Worm (Caenorhabditis elegans) whole organism, mixed stage, embryonic: ENCODE data around the gene str-263.

ENCODE experiments used
- M03D4.4 ChIP-seq: sonication (generic microtip); optimal IDR thresholded peaks from 2 replicates; lab custom pipeline; 2017; ENCODE audit warnings: mild to moderate bottlenecking, missing genetic modification characterization, missing compliant biosample characterization
- bed-3 ChIP-seq: fragments of 200-800 bp; sonication (Bioruptor generic); optimal IDR thresholded peaks from 3 replicates; lab custom pipeline; 2018; ENCODE audit warnings: mild to moderate bottlenecking, missing genetic modification characterization, moderate library complexity, missing compliant biosample characterization
- blmp-1 ChIP-seq: fragments of 150-350 bp; optimal IDR thresholded peaks from 2 replicates; lab custom pipeline; 2014; ENCODE audit warnings: missing biosample characterization, missing genetic modification characterization
- ceh-39 ChIP-seq: fragments of 150-350 bp; optimal IDR thresholded peaks from 2 replicates; lab custom pipeline; 2014; ENCODE audit warnings: missing biosample characterization, missing genetic modification characterization
- ceh-43 ChIP-seq: fragments of 200-800 bp; sonication (Bioruptor generic); optimal IDR thresholded peaks from 2 replicates; lab custom pipeline; 2018; ENCODE audit warnings: mild to moderate bottlenecking, missing genetic modification characterization, moderate library complexity, missing compliant biosample characterization
- ceh-83 ChIP-seq: fragments of 200-800 bp; sonication (Bioruptor generic); optimal IDR thresholded peaks from 2 replicates; lab custom pipeline; 2018; ENCODE audit warnings: mild to moderate bottlenecking, missing genetic modification characterization, missing compliant biosample characterization
- ces-1 ChIP-seq: fragments of 150-350 bp; optimal IDR thresholded peaks from 2 replicates; lab custom pipeline; 2014; ENCODE audit warnings: missing biosample characterization, missing genetic modification reagents, missing genetic modification characterization
- drap-1 ChIP-seq: fragments of 200-800 bp; sonication (Bioruptor generic); optimal IDR thresholded peaks from 3 replicates; lab custom pipeline; 2018; ENCODE audit warnings: mild to moderate bottlenecking, missing genetic modification characterization, missing compliant biosample characterization
- elt-1 ChIP-seq: sonication (generic microtip); optimal IDR thresholded peaks from 2 replicates; lab custom pipeline; 2017; ENCODE audit warnings: missing genetic modification characterization, mild to moderate bottlenecking, missing compliant biosample characterization, antibody characterized with exemption, moderate library complexity, borderline replicate concordance; ENCODE audit not compliant: insufficient read depth
- elt-3 ChIP-seq: fragments of 150-350 bp; optimal IDR thresholded peaks from 2 replicates; lab custom pipeline; 2014; ENCODE audit warnings: missing biosample characterization, missing genetic modification characterization
- flh-1 ChIP-seq: fragments of 200-800 bp; sonication (Bioruptor generic); optimal IDR thresholded peaks from 2 replicates; lab custom pipeline; 2018; ENCODE audit warnings: mild to moderate bottlenecking, missing genetic modification characterization, moderate library complexity, missing compliant biosample characterization
- ham-2 ChIP-seq: fragments of 200-800 bp; sonication (Bioruptor generic); optimal IDR thresholded peaks from 2 replicates; lab custom pipeline; 2018; ENCODE audit warnings: mild to moderate bottlenecking, missing genetic modification characterization, missing compliant biosample characterization
- hlh-1 ChIP-seq: fragments of 150-350 bp; optimal IDR thresholded peaks from 2 replicates; lab custom pipeline; 2014; ENCODE audit warnings: missing biosample characterization, missing genetic modification reagents, missing genetic modification characterization
- lin-13 ChIP-seq: fragments of 150-350 bp; optimal IDR thresholded peaks from 2 replicates; lab custom pipeline; 2014; ENCODE audit warnings: missing biosample characterization, missing genetic modification characterization
- mab-5 ChIP-seq: fragments of 150-350 bp; optimal IDR thresholded peaks from 2 replicates; lab custom pipeline; 2014; ENCODE audit warnings: missing biosample characterization, missing genetic modification characterization
- mep-1 ChIP-seq: fragments of 150-350 bp; optimal IDR thresholded peaks from 2 replicates; lab custom pipeline; 2017; ENCODE audit warnings: missing biosample characterization, missing genetic modification reagents, missing genetic modification characterization, inconsistent platforms
- mls-2 ChIP-seq: sonication (generic microtip); optimal IDR thresholded peaks from 2 replicates; lab custom pipeline; 2016; ENCODE audit warnings: mild to moderate bottlenecking, missing genetic modification characterization, moderate library complexity, missing compliant biosample characterization
- nhr-12 ChIP-seq: fragments of 150-350 bp; optimal IDR thresholded peaks from 2 replicates; lab custom pipeline; 2014; ENCODE audit warnings: missing biosample characterization, missing genetic modification characterization
- nhr-2 ChIP-seq: fragments of 150-350 bp; optimal IDR thresholded peaks from 2 replicates; lab custom pipeline; 2014; ENCODE audit warnings: missing biosample characterization, missing genetic modification characterization
- nhr-237 ChIP-seq: fragments of 150-350 bp; optimal IDR thresholded peaks from 2 replicates; lab custom pipeline; 2014; ENCODE audit warnings: missing biosample characterization, missing genetic modification characterization
- nhr-76 ChIP-seq: sonication (generic microtip); optimal IDR thresholded peaks from 2 replicates; lab custom pipeline; 2017; ENCODE audit warnings: missing biosample characterization, missing genetic modification characterization
- pha-4 ChIP-seq: fragments of 150-350 bp; optimal IDR thresholded peaks from 2 replicates; lab custom pipeline; 2018; ENCODE audit warnings: missing biosample characterization, missing genetic modification reagents, missing genetic modification characterization
- sem-2 ChIP-seq: fragments of 200-800 bp; sonication (Bioruptor generic); optimal IDR thresholded peaks from 2 replicates; lab custom pipeline; 2018; ENCODE audit warnings: mild to moderate bottlenecking, missing genetic modification characterization, missing compliant biosample characterization
- snpc-4 ChIP-seq: fragments of 150-350 bp; optimal IDR thresholded peaks from 2 replicates; lab custom pipeline; 2014; ENCODE audit warnings: missing biosample characterization, missing genetic modification characterization
- sptf-1 ChIP-seq: sonication (generic microtip); optimal IDR thresholded peaks from 2 replicates; lab custom pipeline; 2017; ENCODE audit warnings: mild to moderate bottlenecking, missing genetic modification characterization, moderate library complexity, missing compliant biosample characterization
- tbx-8 ChIP-seq: fragments of 200-800 bp; sonication (Bioruptor generic); optimal IDR thresholded peaks from 2 replicates; lab custom pipeline; 2018; ENCODE audit warnings: mild to moderate bottlenecking, missing genetic modification characterization, moderate library complexity, missing compliant biosample characterization
- unc-120 ChIP-seq: sonication (generic microtip); optimal IDR thresholded peaks from 2 replicates; lab custom pipeline; 2017; ENCODE audit warnings: missing genetic modification characterization, missing compliant biosample characterization; ENCODE audit not compliant: poor library complexity, severe bottlenecking
- unc-39 ChIP-seq: fragments of 150-350 bp; optimal IDR thresholded peaks from 2 replicates; lab custom pipeline; 2014; ENCODE audit warnings: missing biosample characterization, missing genetic modification characterization
- unc-62 ChIP-seq: fragments of 150-350 bp; optimal IDR thresholded peaks from 2 replicates; lab custom pipeline; 2014; ENCODE audit warnings: missing biosample characterization, missing genetic modification reagents, missing genetic modification characterization
- zip-8 ChIP-seq: fragments of 150-350 bp; optimal IDR thresholded peaks from 2 replicates; lab custom pipeline; 2014; ENCODE audit warnings: missing biosample characterization, missing genetic modification characterization
- ztf-11 ChIP-seq: fragments of 150-350 bp; optimal IDR thresholded peaks from 2 replicates; lab custom pipeline; 2014; ENCODE audit warnings: missing biosample characterization, missing genetic modification characterization

str-263 gene

DNA sequence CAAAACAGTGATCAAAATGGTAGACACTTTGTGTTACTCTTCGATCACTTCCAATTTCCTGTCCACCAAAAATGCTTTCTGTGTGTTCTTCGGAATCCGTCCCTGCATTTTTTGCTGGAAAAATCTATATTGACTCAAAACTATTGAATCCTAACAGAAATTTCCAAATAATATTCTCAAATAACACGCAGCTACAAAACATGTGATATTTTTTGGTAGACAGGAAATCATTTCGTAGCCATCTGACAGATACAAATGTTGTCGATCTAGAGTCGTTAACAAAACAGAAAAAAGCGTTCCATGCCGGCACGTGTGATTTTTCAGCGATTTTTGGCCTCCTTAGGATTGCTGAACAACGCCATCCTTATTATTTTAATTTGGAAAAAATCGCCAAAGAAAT, at the start of gene str-263:
Gene str-263 (plus strand): TSS at position 301 of the 400 bp plus-strand sequence.
- TF ChIP-seq hlh-1 (tag; lab: Kevin White, UChicago) (no peak), ceh-39 (no peak), nhr-2 (tag; lab: Kevin White, UChicago) (no peak), lin-13 (tag; lab: Kevin White, UChicago) (no peak), ztf-11 (no peak), sem-2 (GFP tag; lab: Kevin White, UChicago) (no peak), M03D4.4 (tag; lab: Kevin White, UChicago) (no peak), unc-62 (GFP tag; lab: Kevin White, UChicago) (no peak), ham-2 (no peak)

DNA sequence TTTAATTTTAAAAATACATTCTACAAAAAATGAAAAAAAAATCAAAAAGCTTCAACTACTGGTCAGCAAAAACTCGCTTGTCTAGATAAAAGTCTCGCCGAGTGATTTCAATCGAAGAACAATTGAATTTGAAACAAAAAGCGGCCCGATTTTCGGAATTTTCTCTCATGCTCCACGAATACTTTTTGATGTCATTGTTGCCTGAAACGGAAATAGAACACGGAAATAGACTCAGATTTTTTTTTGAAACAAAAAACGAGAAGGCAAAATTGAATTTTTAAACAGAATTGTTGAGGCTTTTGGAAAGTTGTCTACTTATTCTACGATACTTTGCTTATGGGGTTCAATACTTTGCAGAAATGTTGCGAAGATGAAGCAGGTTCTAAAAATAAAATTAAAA, 49.5 kb upstream of the str-263 start:
- TF ChIP-seq nhr-2 (tag; lab: Kevin White, UChicago) (no peak), mab-5 (tag; lab: Kevin White, UChicago) (no peak), zip-8 (no peak), sem-2 (GFP tag; lab: Kevin White, UChicago) (no peak), nhr-76 (tag; lab: Kevin White, UChicago) (no peak), unc-120 (tag; lab: Kevin White, UChicago) (no peak), mls-2 (tag; lab: Kevin White, UChicago) (no peak), nhr-12 (tag; lab: Kevin White, UChicago) (no peak)

DNA sequence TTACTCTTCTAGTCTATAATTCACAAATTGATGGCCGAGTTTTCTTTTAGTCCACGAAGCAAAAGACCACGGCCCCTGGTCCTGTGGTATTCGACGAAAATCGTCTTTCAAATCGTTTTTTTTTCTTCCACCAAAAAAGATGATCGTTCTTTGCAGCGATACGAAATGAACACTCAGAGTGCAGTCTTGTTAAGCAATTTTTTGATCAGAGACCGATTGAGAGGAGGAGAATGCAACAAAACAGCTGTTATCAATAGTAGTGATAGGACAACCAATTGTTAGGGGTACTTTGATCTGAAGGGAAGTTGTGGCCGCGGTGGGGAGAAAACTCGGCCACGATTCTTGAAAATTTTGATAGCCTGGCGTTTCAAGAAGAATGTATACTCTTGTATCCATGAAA, 49.0 kb upstream of the str-263 start:
- no peak for TF ChIP-seq nhr-76 (tag; lab: Kevin White, UChicago)
- TF ChIP-seq hlh-1 (tag; lab: Kevin White, UChicago) = peak; percentile 54

DNA sequence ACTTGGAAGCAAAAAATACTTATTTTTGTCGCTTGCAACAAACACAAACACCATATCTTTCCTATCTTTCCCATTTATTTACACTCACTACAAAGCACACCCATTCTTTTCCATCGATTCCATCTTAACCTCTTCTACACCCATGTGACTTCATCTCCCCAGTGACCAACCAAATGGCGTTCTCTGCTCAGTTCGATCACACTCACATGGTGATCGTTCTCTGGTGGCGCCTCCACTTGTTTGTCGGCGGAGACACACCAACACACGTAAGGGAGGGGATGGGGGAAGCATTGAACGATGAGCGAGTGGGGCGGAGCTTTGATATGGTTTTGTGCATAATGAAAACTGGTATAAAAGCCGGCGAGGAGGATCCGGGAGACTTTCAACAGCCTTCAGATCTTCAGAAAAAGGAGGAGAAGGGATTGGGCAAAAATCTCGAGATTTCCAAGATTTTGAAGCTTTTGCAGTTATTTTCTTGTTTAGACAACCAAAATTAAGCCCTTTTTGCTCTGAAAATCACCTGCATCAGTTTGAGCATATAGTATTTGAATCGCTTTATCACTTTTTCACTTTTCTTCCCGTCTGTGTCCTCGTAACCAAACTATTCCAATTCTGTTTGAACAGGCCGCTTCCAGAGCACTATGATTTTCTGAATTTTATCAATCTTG, 46.3 kb upstream of the str-263 start:
- TF ChIP-seq nhr-2 (tag; lab: Kevin White, UChicago) = no peak
- peak; percentile 12 for TF ChIP-seq hlh-1 (tag; lab: Kevin White, UChicago)

DNA sequence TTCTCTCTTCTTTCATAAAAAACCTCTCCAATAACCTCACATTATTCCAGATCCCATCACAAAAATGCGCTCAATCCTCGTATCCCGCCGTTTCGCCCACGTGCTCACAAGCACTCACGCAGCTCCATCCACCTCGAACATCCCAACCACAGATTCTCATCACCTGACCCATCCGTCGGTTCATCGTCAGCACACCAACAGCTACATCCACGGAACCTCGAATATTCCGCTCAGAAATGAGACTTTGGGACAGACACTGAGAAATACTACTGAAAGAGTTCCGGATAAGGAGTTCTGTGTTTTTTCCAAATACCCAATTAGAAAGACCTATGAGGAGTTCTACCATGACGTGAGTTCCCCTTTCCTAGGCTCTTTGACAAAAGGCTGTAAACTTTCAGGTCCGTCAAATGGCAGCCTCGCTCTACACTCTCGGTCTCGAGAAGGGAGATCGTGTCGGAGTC, 45.6 kb upstream of the str-263 start, which contains the start of gene acs-2:
Gene acs-2 (plus strand): TSS at position 51 of the 461 bp plus-strand sequence.
- TF ChIP-seq M03D4.4 (tag; lab: Kevin White, UChicago) = no peak
- TF ChIP-seq tbx-8 (GFP tag; lab: Kevin White, UChicago) = no peak
- TF ChIP-seq mep-1 (tag; lab: Kevin White, UChicago) = no peak
- no peak for TF ChIP-seq ceh-83 (GFP tag; lab: Kevin White, UChicago)
- TF ChIP-seq mab-5 (tag; lab: Kevin White, UChicago) = no peak
- no peak for TF ChIP-seq pha-4
- TF ChIP-seq ceh-39 = no peak
- no peak for TF ChIP-seq ces-1 (GFP tag; lab: Kevin White, UChicago)
- TF ChIP-seq lin-13 (tag; lab: Kevin White, UChicago) = no peak
- TF ChIP-seq unc-62 (GFP tag; lab: Kevin White, UChicago) = no peak
- no peak for TF ChIP-seq flh-1 (GFP tag; lab: Kevin White, UChicago)
- TF ChIP-seq elt-3 (tag; lab: Kevin White, UChicago) = no peak
- no peak for TF ChIP-seq drap-1 (GFP tag; lab: Kevin White, UChicago)
- TF ChIP-seq nhr-237 (tag; lab: Kevin White, UChicago) = no peak
- TF ChIP-seq unc-39 (tag; lab: Kevin White, UChicago) = no peak
- no peak for TF ChIP-seq sem-2 (GFP tag; lab: Kevin White, UChicago)
- TF ChIP-seq snpc-4 (tag; lab: Kevin White, UChicago) = no peak
- TF ChIP-seq zip-8 = no peak
- TF ChIP-seq ceh-43 (GFP tag; lab: Kevin White, UChicago) = no peak

DNA sequence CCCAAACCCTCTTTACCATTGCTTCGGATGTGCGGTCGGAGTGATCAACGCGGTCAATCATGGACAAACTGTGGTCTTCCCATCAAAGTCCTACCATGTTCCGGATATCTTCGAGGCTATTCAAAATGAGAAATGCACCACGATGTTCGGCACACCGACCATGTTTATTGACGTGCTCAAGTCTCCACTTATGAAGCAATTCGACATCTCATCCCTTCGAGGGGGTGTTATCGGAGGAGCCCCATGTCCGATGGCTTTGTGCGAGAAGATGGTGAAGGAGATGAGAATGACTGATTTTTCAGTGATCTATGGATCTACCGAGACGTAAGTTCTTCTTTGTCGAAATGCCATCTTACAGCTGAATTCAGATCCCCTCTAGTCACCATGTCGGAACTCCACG, 44.6 kb upstream of the str-263 start:
- no peak for TF ChIP-seq ces-1 (GFP tag; lab: Kevin White, UChicago)
- TF ChIP-seq blmp-1 = no peak
- no peak for TF ChIP-seq ceh-83 (GFP tag; lab: Kevin White, UChicago)
- TF ChIP-seq bed-3 (GFP tag; lab: Kevin White, UChicago) = no peak
- no peak for TF ChIP-seq M03D4.4 (tag; lab: Kevin White, UChicago)
- TF ChIP-seq elt-3 (tag; lab: Kevin White, UChicago) = no peak
- TF ChIP-seq mab-5 (tag; lab: Kevin White, UChicago) = no peak
- TF ChIP-seq flh-1 (GFP tag; lab: Kevin White, UChicago) = no peak
- no peak for TF ChIP-seq sptf-1 (tag; lab: Kevin White, UChicago)
- no peak for TF ChIP-seq elt-1 (tag; lab: Kevin White, UChicago)
- no peak for TF ChIP-seq mls-2 (tag; lab: Kevin White, UChicago)
- TF ChIP-seq zip-8 = no peak
- no peak for TF ChIP-seq drap-1 (GFP tag; lab: Kevin White, UChicago)
- no peak for TF ChIP-seq nhr-2 (tag; lab: Kevin White, UChicago)
- no peak for TF ChIP-seq snpc-4 (tag; lab: Kevin White, UChicago)
- TF ChIP-seq mep-1 (tag; lab: Kevin White, UChicago) = no peak
- TF ChIP-seq lin-13 (tag; lab: Kevin White, UChicago) = no peak
